Worm (Caenorhabditis elegans) whole organism, late embryonic: ENCODE results near the gene irld-24.

Source experiments
- C08G9.2 ChIP-seq: sonication (generic microtip); optimal IDR thresholded peaks from 2 replicates; lab custom pipeline; 2016; ENCODE audit warnings: mild to moderate bottlenecking, missing genetic modification characterization, moderate library complexity, missing compliant biosample characterization
- ahr-1 ChIP-seq: sonication (generic microtip); optimal IDR thresholded peaks from 2 replicates; lab custom pipeline; 2016; ENCODE audit warnings: missing genetic modification characterization, missing compliant biosample characterization
- ama-1 ChIP-seq: fragments of 150-350 bp; optimal IDR thresholded peaks from 2 replicates; lab custom pipeline; 2014
- dmd-4 ChIP-seq: sonication (generic microtip); optimal IDR thresholded peaks from 2 replicates; lab custom pipeline; 2016; ENCODE audit warnings: borderline replicate concordance, missing genetic modification characterization, missing compliant biosample characterization
- eyg-1 ChIP-seq: sonication (generic microtip); optimal IDR thresholded peaks from 2 replicates; lab custom pipeline; 2016; ENCODE audit warnings: missing genotype, missing genetic modification characterization, missing compliant biosample characterization
- hlh-8 ChIP-seq: sonication (generic microtip); optimal IDR thresholded peaks from 2 replicates; lab custom pipeline; 2016; ENCODE audit warnings: missing genotype, missing genetic modification characterization, missing compliant biosample characterization
- lin-11 ChIP-seq: fragments of 200-800 bp; sonication (Bioruptor generic); optimal IDR thresholded peaks from 2 replicates; lab custom pipeline; 2018; ENCODE audit warnings: mild to moderate bottlenecking, missing genetic modification characterization, missing compliant biosample characterization
- pqm-1 ChIP-seq: sonication (generic microtip); optimal IDR thresholded peaks from 2 replicates; lab custom pipeline; 2016; ENCODE audit warnings: missing genetic modification characterization, missing compliant biosample characterization
- tbx-2 ChIP-seq: sonication (generic microtip); optimal IDR thresholded peaks from 2 replicates; lab custom pipeline; 2016; ENCODE audit warnings: missing genetic modification characterization, missing compliant biosample characterization
- unc-3 ChIP-seq, 2 experiments: fragments of 200-800 bp in 1 of 2; sonication (Bioruptor generic) in 1 of 2; sonication (generic microtip) in 1 of 2; conservative IDR thresholded peaks in 1 of 2; optimal IDR thresholded peaks in 1 of 2; 2 replicates each; pipeline versions ENCODE4 v1.3.6 to Lab custom; 2016 to 2022; ENCODE audit warnings: missing compliant biosample characterization in 2 of 2, missing genetic modification characterization in 2 of 2, missing genetic modification reagents in 1 of 2
- zip-5 ChIP-seq: sonication (generic microtip); optimal IDR thresholded peaks from 2 replicates; lab custom pipeline; 2016; ENCODE audit warnings: missing genetic modification characterization, missing compliant biosample characterization

DNA sequence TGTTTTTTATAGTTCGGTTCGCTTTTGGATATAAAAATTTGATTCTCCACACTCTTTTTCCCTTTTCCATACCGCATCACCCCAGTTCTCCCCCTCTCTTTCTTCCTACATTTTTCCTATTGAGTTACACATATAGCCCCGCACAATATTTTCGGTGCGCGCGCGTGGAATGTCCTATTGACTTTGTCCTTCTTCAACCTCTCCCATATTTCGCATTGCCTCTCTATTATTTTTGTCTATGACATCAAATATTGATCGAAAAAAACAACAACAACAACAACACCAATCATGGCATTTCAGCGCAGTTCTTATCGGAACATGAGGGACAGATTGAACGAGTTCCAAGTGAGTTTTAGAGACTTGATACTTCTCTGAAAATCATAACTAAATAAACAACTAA lies 26.6 kb upstream of the irld-24 start, which contains the start of gene syx-2:
- no peak for TF ChIP-seq tbx-2 (tag; lab: Kevin White, UChicago)
- TF ChIP-seq unc-3 (GFP tag; conservative IDR thresholded peaks at IDR 0.05; lab: Robert Waterston, UW) = no peak
- TF ChIP-seq unc-3 (tag; optimal IDR thresholded peaks at IDR 0.05; lab: Kevin White, UChicago) = no peak
- no peak for TF ChIP-seq pqm-1 (tag; lab: Kevin White, UChicago)
- no peak for TF ChIP-seq dmd-4 (tag; lab: Kevin White, UChicago)
- TF ChIP-seq ama-1 (lab: Kevin White, UChicago) = no peak
- TF ChIP-seq hlh-8 (tag; lab: Kevin White, UChicago) = no peak
- TF ChIP-seq ahr-1 (tag; lab: Kevin White, UChicago) = no peak
- no peak for TF ChIP-seq eyg-1 (tag; lab: Kevin White, UChicago)
- TF ChIP-seq C08G9.2 = no peak
- TF ChIP-seq lin-11 (tag; lab: Kevin White, UChicago) = no peak
- TF ChIP-seq zip-5 = no peak
